Worm (Caenorhabditis elegans) whole organism, L1 larva: ENCODE measurements around the gene aqp-2.

Source experiments
- C34B4.2 ChIP-seq: sonication (generic microtip); optimal IDR thresholded peaks from 2 replicates; lab custom pipeline; 2017; ENCODE audit warnings: mild to moderate bottlenecking, missing genetic modification characterization, missing compliant biosample characterization
- F16B12.6 ChIP-seq: fragments of 150-350 bp; optimal IDR thresholded peaks from 2 replicates; lab custom pipeline; 2014; ENCODE audit warnings: missing biosample characterization, missing genetic modification characterization
- aly-2 ChIP-seq: fragments of 150-350 bp; optimal IDR thresholded peaks from 2 replicates; lab custom pipeline; 2014; ENCODE audit warnings: missing biosample characterization, missing genetic modification characterization
- ama-1 ChIP-seq: fragments of 150-350 bp; optimal IDR thresholded peaks from 2 replicates; lab custom pipeline; 2014
- blmp-1 ChIP-seq: fragments of 150-350 bp; optimal IDR thresholded peaks from 2 replicates; lab custom pipeline; 2014; ENCODE audit warnings: missing biosample characterization, missing genetic modification characterization
- ceh-8 ChIP-seq: fragments of 200-800 bp; sonication (Bioruptor generic); optimal IDR thresholded peaks from 2 replicates; lab custom pipeline; 2018; ENCODE audit warnings: mild to moderate bottlenecking, missing genetic modification characterization, moderate library complexity, missing compliant biosample characterization
- ceh-82 ChIP-seq, 3 experiments: fragments of 150-350 bp in 1 of 3; sonication (generic microtip) in 2 of 3; optimal IDR thresholded peaks; 2 replicates each; lab custom pipeline; 2014 to 2017; ENCODE audit warnings: missing biosample characterization in 3 of 3, missing genetic modification characterization in 3 of 3
- dpl-1 ChIP-seq, 3 experiments: fragments of 150-350 bp in 2 of 3; sonication (generic microtip) in 1 of 3; optimal IDR thresholded peaks; 2 replicates each; lab custom pipeline; 2014 to 2017; ENCODE audit warnings: missing biosample characterization in 3 of 3, missing genetic modification characterization in 3 of 3, missing genetic modification reagents in 3 of 3
- dsc-1 ChIP-seq: sonication (generic microtip); optimal IDR thresholded peaks from 2 replicates; lab custom pipeline; 2016; ENCODE audit warnings: mild to moderate bottlenecking, missing genetic modification characterization, missing compliant biosample characterization
- efl-1 ChIP-seq, 4 experiments: fragments of 150-350 bp; optimal IDR thresholded peaks in 3 of 4; peaks in 1 of 4; 1 replicate in 1 of 4; 2 replicates in 3 of 4; lab custom pipeline; 2014; ENCODE audit warnings: missing biosample characterization in 2 of 4, missing genetic modification characterization in 2 of 4, missing genetic modification reagents in 2 of 4
- egl-13 ChIP-seq: sonication (generic microtip); optimal IDR thresholded peaks from 2 replicates; lab custom pipeline; 2016; ENCODE audit warnings: missing genotype, missing genetic modification reagents, missing genetic modification characterization, missing compliant biosample characterization
- elt-2 ChIP-seq: sonication (generic microtip); optimal IDR thresholded peaks from 2 replicates; lab custom pipeline; 2016; ENCODE audit warnings: missing genetic modification characterization, mild to moderate bottlenecking, inconsistent platforms, missing compliant biosample characterization, missing genetic modification reagents
- fkh-10 ChIP-seq: sonication (generic microtip); optimal IDR thresholded peaks from 2 replicates; lab custom pipeline; 2017; ENCODE audit warnings: missing biosample characterization, missing genetic modification reagents, missing genetic modification characterization
- fos-1 ChIP-seq: fragments of 150-350 bp; optimal IDR thresholded peaks from 2 replicates; lab custom pipeline; 2014; ENCODE audit warnings: missing biosample characterization, missing genetic modification characterization
- grh-1 ChIP-seq: fragments of 200-800 bp; sonication (Bioruptor generic); IDR thresholded peaks from 2 replicates; pipeline ENCODE4 v1.3.6; 2022; ENCODE audit warnings: missing genetic modification reagents, missing genetic modification characterization, missing compliant biosample characterization
- hlh-17 ChIP-seq: fragments of 200-800 bp; sonication (Bioruptor generic); optimal IDR thresholded peaks from 2 replicates; lab custom pipeline; 2018; ENCODE audit warnings: missing genetic modification characterization, mild to moderate bottlenecking, missing compliant biosample characterization, moderate library complexity, borderline replicate concordance
- hpl-2 ChIP-seq: fragments of 150-350 bp; optimal IDR thresholded peaks from 2 replicates; lab custom pipeline; 2014; ENCODE audit warnings: missing biosample characterization, missing genetic modification reagents, missing genetic modification characterization
- lin-14 ChIP-seq: fragments of 200-800 bp; sonication (Bioruptor generic); optimal IDR thresholded peaks from 2 replicates; lab custom pipeline; 2018; ENCODE audit warnings: mild to moderate bottlenecking, missing genetic modification characterization, moderate library complexity, missing compliant biosample characterization
- lin-35 ChIP-seq, 2 experiments: fragments of 150-350 bp; optimal IDR thresholded peaks; 2 replicates each; lab custom pipeline; 2014; ENCODE audit warnings: missing biosample characterization in 2 of 2, missing genetic modification characterization in 2 of 2, missing genetic modification reagents in 2 of 2
- lir-3 ChIP-seq: sonication (generic microtip); optimal IDR thresholded peaks from 2 replicates; lab custom pipeline; 2016; ENCODE audit warnings: mild to moderate bottlenecking, missing genetic modification characterization, moderate library complexity, missing compliant biosample characterization; ENCODE audit not compliant: poor library complexity
- lsy-2 ChIP-seq, 2 experiments: fragments of 150-350 bp; optimal IDR thresholded peaks; 2 replicates each; lab custom pipeline; 2014; ENCODE audit warnings: missing biosample characterization in 2 of 2, missing genetic modification characterization in 2 of 2
- mab-9 ChIP-seq: fragments of 200-800 bp; sonication (Bioruptor generic); IDR thresholded peaks from 2 replicates; pipeline ENCODE4 v1.3.6; 2022; ENCODE audit warnings: missing genetic modification reagents, missing genetic modification characterization, missing compliant biosample characterization
- mef-2 ChIP-seq: fragments of 150-350 bp; optimal IDR thresholded peaks from 2 replicates; lab custom pipeline; 2014; ENCODE audit warnings: missing biosample characterization, missing genetic modification characterization
- mep-1 ChIP-seq: fragments of 150-350 bp; optimal IDR thresholded peaks from 2 replicates; lab custom pipeline; 2014; ENCODE audit warnings: missing biosample characterization, missing genetic modification characterization
- nhr-11 ChIP-seq: fragments of 150-350 bp; optimal IDR thresholded peaks from 2 replicates; lab custom pipeline; 2014; ENCODE audit warnings: missing biosample characterization, missing genetic modification characterization
- nhr-19 ChIP-seq: fragments of 200-800 bp; sonication (Bioruptor generic); conservative IDR thresholded peaks from 2 replicates; pipeline ENCODE4 v1.3.6; 2022; ENCODE audit warnings: missing genetic modification characterization, missing compliant biosample characterization
- nhr-20 ChIP-seq: sonication (generic microtip); optimal IDR thresholded peaks from 2 replicates; lab custom pipeline; 2016; ENCODE audit warnings: mild to moderate bottlenecking, missing genetic modification characterization, missing compliant biosample characterization
- nhr-28 ChIP-seq: fragments of 150-350 bp; optimal IDR thresholded peaks from 2 replicates; lab custom pipeline; 2014; ENCODE audit warnings: missing biosample characterization, missing genetic modification characterization
- nhr-71 ChIP-seq: sonication (generic microtip); optimal IDR thresholded peaks from 2 replicates; lab custom pipeline; 2016; ENCODE audit warnings: mild to moderate bottlenecking, missing genetic modification characterization, moderate library complexity, missing compliant biosample characterization
- nhr-84 ChIP-seq: sonication (generic microtip); optimal IDR thresholded peaks from 2 replicates; lab custom pipeline; 2017; ENCODE audit warnings: missing biosample characterization, missing genetic modification characterization
- nhr-85 ChIP-seq: sonication (generic microtip); peaks from one replicate; lab custom pipeline; 2016; ENCODE audit warnings: missing genetic modification characterization, inconsistent platforms, missing compliant biosample characterization
- nhr-90 ChIP-seq: sonication (generic microtip); optimal IDR thresholded peaks from 2 replicates; lab custom pipeline; 2016; ENCODE audit warnings: mild to moderate bottlenecking, missing genetic modification characterization, missing compliant biosample characterization; ENCODE audit not compliant: poor library complexity
- pag-3 ChIP-seq: sonication (generic microtip); optimal IDR thresholded peaks from 2 replicates; lab custom pipeline; 2017; ENCODE audit warnings: missing genetic modification characterization, mild to moderate bottlenecking, missing compliant biosample characterization, antibody characterized with exemption, borderline replicate concordance; ENCODE audit not compliant: insufficient read depth
- pqm-1 ChIP-seq: sonication (generic microtip); optimal IDR thresholded peaks from 3 replicates; lab custom pipeline; 2017; ENCODE audit warnings: missing biosample characterization, missing genetic modification characterization
- snpc-4 ChIP-seq: fragments of 150-350 bp; optimal IDR thresholded peaks from 2 replicates; lab custom pipeline; 2014; ENCODE audit warnings: missing biosample characterization, missing genetic modification characterization
- snu-23 ChIP-seq: sonication (generic microtip); optimal IDR thresholded peaks from 2 replicates; lab custom pipeline; 2016; ENCODE audit warnings: missing genetic modification characterization, missing compliant biosample characterization
- sox-4 ChIP-seq: sonication (generic microtip); optimal IDR thresholded peaks from 2 replicates; lab custom pipeline; 2016; ENCODE audit warnings: missing genetic modification characterization, missing compliant biosample characterization
- unc-62 ChIP-seq: fragments of 150-350 bp; optimal IDR thresholded peaks from 2 replicates; lab custom pipeline; 2014; ENCODE audit warnings: missing biosample characterization, missing genetic modification reagents, missing genetic modification characterization
- xbp-1 ChIP-seq: sonication (generic microtip); optimal IDR thresholded peaks from 2 replicates; lab custom pipeline; 2016; ENCODE audit warnings: missing genetic modification characterization, missing compliant biosample characterization
- zip-4 ChIP-seq: fragments of 200-800 bp; sonication (Bioruptor generic); optimal IDR thresholded peaks from 2 replicates; lab custom pipeline; 2018; ENCODE audit warnings: mild to moderate bottlenecking, missing genetic modification characterization, moderate library complexity, missing compliant biosample characterization

Gene aqp-2

ce11 chrII:9299679-9300078 lies 37.9 kb upstream of the aqp-2 start (continued):
- TF ChIP-seq mep-1 (tag; lab: Kevin White, UChicago), result no peak

ce11 chrII:9295678-9296077 lies 33.9 kb upstream of the aqp-2 start, which contains the start of gene C01G6.9:
Gene C01G6.9, minus strand, starts transcription at chrII:9295818.
- TF ChIP-seq efl-1 (optimal IDR thresholded peaks at IDR 0.05; lab: Kevin White, UChicago), result no peak
- TF ChIP-seq efl-1 (GFP tag; optimal IDR thresholded peaks at IDR 0.05 in 1 of 2; lab: Kevin White, UChicago), result peak in 1 of 2 experiments; percentile 84
- no peak for TF ChIP-seq nhr-28 (tag; lab: Kevin White, UChicago)
- TF ChIP-seq ceh-82 (tag; optimal IDR thresholded peaks at IDR 0.05; lab: Kevin White, UChicago), result no peak
- TF ChIP-seq blmp-1 (tag; lab: Kevin White, UChicago), result peak; percentile 66

- TF ChIP-seq blmp-1 (tag; lab: Kevin White, UChicago) (peak; percentile 8), lir-3 (tag; lab: Kevin White, UChicago) (no peak), ama-1 (no peak), lin-35 (GFP tag; optimal IDR thresholded peaks at IDR 0.05; lab: Kevin White, UChicago) (peak in 1 of 2 experiments; percentile 37), lin-14 (GFP tag; lab: Kevin White, UChicago) (peak; percentile 41), nhr-71 (peak; percentile 10), C34B4.2 (tag; lab: Kevin White, UChicago) (no peak), pqm-1 (tag; lab: Kevin White, UChicago) (peak; percentile 64), snu-23 (GFP tag; lab: Kevin White, UChicago) (no peak), elt-2 (tag; lab: Kevin White, UChicago) (peak; percentile 94), nhr-90 (tag; lab: Kevin White, UChicago) (peak; percentile 21), nhr-20 (tag; lab: Kevin White, UChicago) (peak; percentile 42)
These were observed 29.9 kb upstream of the aqp-2 start, which contains the start of gene acs-7 for ce11 chrII:9291632-9292031. Gene acs-7, plus strand, starts transcription at chrII:9292017.

- no peak for TF ChIP-seq lir-3 (tag; lab: Kevin White, UChicago)
- peak; percentile 21 for TF ChIP-seq nhr-85 (tag; lab: Kevin White, UChicago)
- TF ChIP-seq dpl-1 (GFP tag; optimal IDR thresholded peaks at IDR 0.05; lab: Kevin White, UChicago), result no peak
- TF ChIP-seq fkh-10, result no peak
- TF ChIP-seq unc-62 (GFP tag; lab: Kevin White, UChicago), result no peak
These were observed 27.3 kb upstream of the aqp-2 start for ce11 chrII:9289127-9289526.

- TF ChIP-seq snpc-4 (tag; lab: Kevin White, UChicago) (no peak), nhr-71 (peak; percentile 55), dsc-1 (tag; lab: Kevin White, UChicago) (peak; percentile 28), lir-3 (tag; lab: Kevin White, UChicago) (no peak), mef-2 (no peak), lsy-2 (tag; optimal IDR thresholded peaks at IDR 0.05; lab: Kevin White, UChicago) (peak; percentile 43 to 76), snu-23 (GFP tag; lab: Kevin White, UChicago) (peak; percentile 7), fos-1 (tag; lab: Kevin White, UChicago) (no peak), dpl-1 (GFP tag; optimal IDR thresholded peaks at IDR 0.05; lab: Kevin White, UChicago) (peak in 2 of 3 experiments; percentile 11 to 46), fkh-10 (peak; percentile 15), pag-3 (tag; lab: Kevin White, UChicago) (no peak), hpl-2 (no peak), pqm-1 (tag; lab: Kevin White, UChicago) (no peak), ceh-8 (GFP tag; lab: Kevin White, UChicago) (peak; percentile 9), xbp-1 (tag; lab: Kevin White, UChicago) (peak; percentile 20), nhr-11 (tag; lab: Kevin White, UChicago) (no peak), grh-1 (peak; percentile 27; the same call in 1 of the 2 replicates), mab-9 (no peak), F16B12.6 (tag; lab: Kevin White, UChicago) (peak; percentile 72), nhr-84 (tag; lab: Kevin White, UChicago) (no peak), nhr-19 (GFP tag; lab: Robert Waterston, UW) (peak; percentile 49), hlh-17 (peak; percentile 25), sox-4 (tag; lab: Kevin White, UChicago) (no peak), aly-2 (tag; lab: Kevin White, UChicago) (peak; percentile 18), zip-4 (GFP tag; lab: Kevin White, UChicago) (no peak), nhr-85 (tag; lab: Kevin White, UChicago) (peak; percentile 67), egl-13 (tag; lab: Kevin White, UChicago) (peak; percentile 5)
These were observed 23.6 kb upstream of the aqp-2 start, which contains the start of gene mtrr-1 for ce11 chrII:9285171-9286025. Gene mtrr-1, plus strand, starts transcription at chrII:9285975.
